Worm (Caenorhabditis elegans): ENCODE results near the gene R08D7.7.

Gene R08D7.7

ce11 chrIII:9007183-9007582 lies 17.3 kb downstream of the R08D7.7 start:
- TF ChIP-seq ztf-11 (tag; optimal IDR thresholded peaks at IDR 0.05) (no peak), nhr-12 (tag; optimal IDR thresholded peaks at IDR 0.05) (no peak), ZK546.5 (tag; optimal IDR thresholded peaks at IDR 0.05) (no peak), elt-1 (tag; optimal IDR thresholded peaks at IDR 0.05) (no peak), snpc-4 (tag; optimal IDR thresholded peaks at IDR 0.05) (no peak), zag-1 (tag; optimal IDR thresholded peaks at IDR 0.05) (no peak), mbf-1 (tag; optimal IDR thresholded peaks at IDR 0.05) (no peak), ceh-16 (tag; optimal IDR thresholded peaks at IDR 0.05) (no peak), Y55F3AM.14 (GFP tag; optimal IDR thresholded peaks at IDR 0.05) (no peak), mab-5 (tag; optimal IDR thresholded peaks at IDR 0.05) (no peak), F13H6.1 (tag; optimal IDR thresholded peaks at IDR 0.05) (peak; percentile 36), aly-2 (tag; optimal IDR thresholded peaks at IDR 0.05) (no peak), sma-9 (GFP tag; optimal IDR thresholded peaks at IDR 0.05) (peak; percentile 55), sma-9 (tag; optimal IDR thresholded peaks at IDR 0.05) (no peak), skn-1 (tag; optimal IDR thresholded peaks at IDR 0.05) (no peak), nhr-23 (tag; optimal IDR thresholded peaks at IDR 0.05) (no peak), nhr-129 (tag; optimal IDR thresholded peaks at IDR 0.05) (peak; percentile 50), lin-11 (tag; optimal IDR thresholded peaks at IDR 0.05) (no peak), lin-39 (tag; optimal IDR thresholded peaks at IDR 0.05) (no peak), C34F6.9 (tag; optimal IDR thresholded peaks at IDR 0.05) (no peak), unc-55 (GFP tag; optimal IDR thresholded peaks at IDR 0.05) (no peak), ceh-82 (tag; optimal IDR thresholded peaks at IDR 0.05) (no peak), alr-1 (tag; optimal IDR thresholded peaks at IDR 0.05) (no peak), unc-39 (tag; optimal IDR thresholded peaks at IDR 0.05) (no peak), fos-1 (tag; optimal IDR thresholded peaks at IDR 0.05) (peak; percentile 43)

DNA sequence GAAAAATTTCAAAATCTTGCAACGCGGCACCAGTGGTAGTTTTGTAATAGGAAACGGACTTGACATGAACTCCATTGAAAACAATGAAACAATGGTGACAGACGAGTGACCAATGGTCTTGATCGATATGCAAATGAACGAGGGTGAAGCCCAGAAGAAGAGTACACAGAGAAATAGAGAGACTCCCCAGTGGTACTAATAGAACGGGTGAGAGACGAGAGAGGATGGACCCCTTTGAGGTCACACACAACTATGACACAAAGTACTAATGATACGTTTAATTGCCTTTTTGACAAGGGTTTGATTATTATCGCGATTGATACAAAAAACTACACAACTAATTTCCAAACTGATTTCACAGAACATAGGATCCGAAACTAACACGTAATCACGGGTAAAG lies 20.2 kb downstream of the R08D7.7 start, which contains the start of gene F59B2.8:
Gene F59B2.8 (minus strand): TSS at position 151 of the 400 bp plus-strand sequence.
- TF ChIP-seq zag-1 (tag; optimal IDR thresholded peaks at IDR 0.05) (no peak), Y55F3AM.14 (GFP tag; optimal IDR thresholded peaks at IDR 0.05) (no peak), mab-5 (tag; optimal IDR thresholded peaks at IDR 0.05) (no peak), ZK546.5 (tag; optimal IDR thresholded peaks at IDR 0.05) (no peak), lin-39 (tag; optimal IDR thresholded peaks at IDR 0.05) (no peak), nhr-11 (tag; optimal IDR thresholded peaks at IDR 0.05) (no peak), nhr-25 (tag; optimal IDR thresholded peaks at IDR 0.05) (no peak), sma-3 (GFP tag; optimal IDR thresholded peaks at IDR 0.05) (no peak), elt-1 (tag; optimal IDR thresholded peaks at IDR 0.05) (no peak)

ce11 chrIII:9012309-9012708 lies 22.5 kb downstream of the R08D7.7 start, which contains the start of gene F59B2.9:
Gene F59B2.9, minus strand, starts transcription at chrIII:9012409.
- TF ChIP-seq dmd-4 (tag; optimal IDR thresholded peaks at IDR 0.05) (no peak), alr-1 (tag; optimal IDR thresholded peaks at IDR 0.05) (no peak), nhr-10 (tag; optimal IDR thresholded peaks at IDR 0.05) (no peak), ZK546.5 (tag; optimal IDR thresholded peaks at IDR 0.05) (no peak), ama-1 (optimal IDR thresholded peaks at IDR 0.05) (no peak), unc-62 (GFP tag; optimal IDR thresholded peaks at IDR 0.05) (no peak), egl-27 (tag; optimal IDR thresholded peaks at IDR 0.05) (no peak), zag-1 (tag; optimal IDR thresholded peaks at IDR 0.05) (no peak), blmp-1 (tag; optimal IDR thresholded peaks at IDR 0.05; ENCODE audit: insufficient read depth) (no peak), nhr-129 (tag; optimal IDR thresholded peaks at IDR 0.05) (no peak), ceh-82 (tag; optimal IDR thresholded peaks at IDR 0.05) (no peak)

DNA sequence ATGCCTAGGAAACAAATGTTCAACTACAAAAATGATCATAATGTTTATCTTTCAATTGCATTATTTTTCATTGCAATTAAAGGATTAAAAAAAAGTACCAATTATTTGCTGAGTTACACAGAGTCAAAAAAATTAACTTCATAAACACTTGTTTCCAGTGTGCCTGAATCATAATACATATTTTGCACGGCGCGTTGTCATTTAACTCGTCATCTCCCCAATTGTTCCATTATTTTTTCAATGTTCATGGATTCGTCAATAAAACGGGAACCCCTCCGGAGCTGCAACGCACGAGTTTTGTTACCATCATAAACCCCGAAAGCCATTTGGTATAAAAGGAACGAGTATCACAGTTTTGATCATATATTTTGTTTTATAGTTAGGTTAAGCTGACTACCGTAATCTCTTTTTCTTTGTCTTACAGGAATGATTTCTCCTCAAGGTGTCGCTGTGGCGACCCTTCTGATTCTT lies 27.4 kb downstream of the R08D7.7 start, which contains the start of gene F59B2.12:
Gene F59B2.12 (plus strand): TSS at position 421 of the 471 bp plus-strand sequence.
- TF ChIP-seq aly-2 (tag; optimal IDR thresholded peaks at IDR 0.05) (no peak), F13H6.1 (tag; optimal IDR thresholded peaks at IDR 0.05) (no peak), lin-11 (tag; optimal IDR thresholded peaks at IDR 0.05) (no peak), nhr-129 (tag; optimal IDR thresholded peaks at IDR 0.05) (no peak), blmp-1 (tag; optimal IDR thresholded peaks at IDR 0.05; ENCODE audit: insufficient read depth) (no peak), ceh-82 (tag; optimal IDR thresholded peaks at IDR 0.05) (no peak), fos-1 (tag; optimal IDR thresholded peaks at IDR 0.05) (no peak), nhr-25 (tag; optimal IDR thresholded peaks at IDR 0.05) (no peak)

DNA sequence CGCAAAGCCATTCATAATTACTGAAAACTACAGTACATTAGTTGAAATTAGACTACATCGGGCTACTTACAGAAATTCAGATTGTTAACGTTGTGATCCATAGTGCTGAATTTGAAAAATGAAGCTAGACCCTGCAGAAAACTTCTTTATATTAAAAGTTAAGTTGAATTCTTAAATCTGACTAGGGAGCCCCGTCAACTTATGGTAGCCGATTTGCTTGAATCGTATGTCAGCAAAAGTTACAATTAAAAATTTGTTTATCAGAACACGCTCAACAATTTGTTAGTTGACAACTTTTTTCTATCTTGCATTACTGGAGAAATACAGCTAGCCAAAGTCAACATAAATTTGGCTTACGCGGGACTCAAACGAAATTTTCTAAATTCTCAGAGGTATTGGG lies 32.7 kb downstream of the R08D7.7 start, which contains the start of gene F59B2.14:
Gene F59B2.14 (minus strand): TSS at position 101 of the 400 bp plus-strand sequence.
- no peak for TF ChIP-seq lsy-2 (tag; optimal IDR thresholded peaks at IDR 0.05)
- no peak for TF ChIP-seq sma-9 (GFP tag; optimal IDR thresholded peaks at IDR 0.05)
- no peak for TF ChIP-seq sma-9 (tag; optimal IDR thresholded peaks at IDR 0.05)
- TF ChIP-seq unc-55 (GFP tag; optimal IDR thresholded peaks at IDR 0.05) = no peak
- no peak for TF ChIP-seq F13H6.1 (tag; optimal IDR thresholded peaks at IDR 0.05)
- TF ChIP-seq skn-1 (tag; optimal IDR thresholded peaks at IDR 0.05) = no peak
- TF ChIP-seq blmp-1 (tag; optimal IDR thresholded peaks at IDR 0.05; ENCODE audit: insufficient read depth) = no peak
- no peak for TF ChIP-seq zag-1 (tag; optimal IDR thresholded peaks at IDR 0.05)
- no peak for TF ChIP-seq snpc-4 (tag; optimal IDR thresholded peaks at IDR 0.05)
- no peak for TF ChIP-seq dmd-4 (tag; optimal IDR thresholded peaks at IDR 0.05)
- TF ChIP-seq nhr-77 (tag; optimal IDR thresholded peaks at IDR 0.05) = no peak
- TF ChIP-seq nhr-11 (tag; optimal IDR thresholded peaks at IDR 0.05) = no peak
- no peak for TF ChIP-seq Y55F3AM.14 (GFP tag; optimal IDR thresholded peaks at IDR 0.05)
- TF ChIP-seq C34F6.9 (tag; optimal IDR thresholded peaks at IDR 0.05) = no peak
- no peak for TF ChIP-seq nhr-129 (tag; optimal IDR thresholded peaks at IDR 0.05)
- no peak for TF ChIP-seq nhr-10 (tag; optimal IDR thresholded peaks at IDR 0.05)
- no peak for TF ChIP-seq sma-3 (GFP tag; optimal IDR thresholded peaks at IDR 0.05)

Data from whole organism, L2 larva.